Fruit fly (Drosophila melanogaster): ENCODE data around the gene Npc2b.
A peak's percentile ranks its signal among the peaks of the same experiment; 100 is the strongest.

Gene Npc2b

dm6 chr3R:14061988-14062868 lies 27.1 kb upstream of the Npc2b start (continued):
- TF ChIP-seq repo (GFP tag; optimal IDR thresholded peaks at IDR 0.05) (no peak), CoRest (tag; optimal IDR thresholded peaks at IDR 0.05) (peak; percentile 42), CG9609 (GFP tag; optimal IDR thresholded peaks at IDR 0.05) (no peak), Sox100B (GFP tag; optimal IDR thresholded peaks at IDR 0.05) (peak; percentile 54), caup (GFP tag; optimal IDR thresholded peaks at IDR 0.05; ENCODE audit: severe bottlenecking) (peak; percentile 9), CG3726 (GFP tag; IDR thresholded peaks at IDR 0.05) (no peak), jumu (GFP tag; optimal IDR thresholded peaks at IDR 0.05) (no peak), MBD-R2 (GFP tag; IDR thresholded peaks at IDR 0.05) (no peak), Pdp1 (GFP tag; optimal IDR thresholded peaks at IDR 0.05) (peak in 1 of 2 experiments; percentile 96), p53 (GFP tag; optimal IDR thresholded peaks at IDR 0.05) (no peak), gem (tag; optimal IDR thresholded peaks at IDR 0.05) (peak; percentile 42), inv (GFP tag; IDR thresholded peaks at IDR 0.05; ENCODE audit: partially characterized antibody) (no peak), E2f1 (GFP tag; IDR thresholded peaks at IDR 0.05) (0 out of 2 replicates have a peak, but pooled peaks have one; percentile 10), CG11695 (GFP tag; IDR thresholded peaks at IDR 0.05) (0 out of 3 replicates have a peak, but pooled peaks have one; percentile 31), NC2α (GFP tag; optimal IDR thresholded peaks at IDR 0.05) (no peak), lilli (GFP tag; optimal IDR thresholded peaks at IDR 0.05) (peak; percentile 53), Taf1 (GFP tag; IDR thresholded peaks at IDR 0.05) (no peak), CG31388 (GFP tag; optimal IDR thresholded peaks at IDR 0.05) (no peak), CG16813 (GFP tag; IDR thresholded peaks at IDR 0.05; ENCODE audit: partially characterized antibody) (no peak), CG8388 (GFP tag; optimal IDR thresholded peaks at IDR 0.05) (no peak), bowl (GFP tag; IDR thresholded peaks at IDR 0.05) (no peak), CG11504 (tag; optimal IDR thresholded peaks at IDR 0.05) (peak; percentile 65), wor (GFP tag; IDR thresholded peaks at IDR 0.05) (no peak), CG15696 (tag; optimal IDR thresholded peaks at IDR 0.05) (no peak), CG7928 (GFP tag; optimal IDR thresholded peaks at IDR 0.05) (no peak), CG13624 (GFP tag; optimal IDR thresholded peaks at IDR 0.05) (peak; percentile 41), CG10543 (GFP tag; optimal IDR thresholded peaks at IDR 0.05) (peak; percentile 27), CG14710 (tag; optimal IDR thresholded peaks at IDR 0.05) (no peak), cad (GFP tag; optimal IDR thresholded peaks at IDR 0.05) (no peak), E2f2 (GFP tag; IDR thresholded peaks at IDR 0.05) (no peak), CG9932 (GFP tag; IDR thresholded peaks at IDR 0.05) (peak; percentile 46; the same call in 1 of the 2 replicates), CG16815 (GFP tag; optimal IDR thresholded peaks at IDR 0.05) (peak; percentile 4), CG17186 (GFP tag; optimal IDR thresholded peaks at IDR 0.05) (no peak), pho (GFP tag; optimal IDR thresholded peaks at IDR 0.05) (peak; percentile 29), dpn (GFP tag; optimal IDR thresholded peaks at IDR 0.05) (peak in 1 of 2 experiments; percentile 1), Scr (GFP tag; IDR thresholded peaks at IDR 0.05; ENCODE audit: partially characterized antibody) (no peak), fd3F (GFP tag; optimal IDR thresholded peaks at IDR 0.05) (no peak), BtbVII (GFP tag; optimal IDR thresholded peaks at IDR 0.05) (peak; percentile 10)

- TF ChIP-seq disco-r (GFP tag; optimal IDR thresholded peaks at IDR 0.05) (no peak), CG13624 (GFP tag; optimal IDR thresholded peaks at IDR 0.05) (peak; percentile 44), CG12769 (tag; optimal IDR thresholded peaks at IDR 0.05) (peak; percentile 70), eve (GFP tag; optimal IDR thresholded peaks at IDR 0.05) (peak in 1 of 2 experiments; percentile 15), Lpt (GFP tag; optimal IDR thresholded peaks at IDR 0.05) (no peak), sd (tag; optimal IDR thresholded peaks at IDR 0.05) (peak; percentile 77), CG13894 (tag; optimal IDR thresholded peaks at IDR 0.05) (peak; percentile 96)
Measured at dm6 chr3R:14062869-14063543, 26.3 kb upstream of the Npc2b start.

All from whole organism, embryonic.